Worm (Caenorhabditis elegans) whole organism, L3 larva: ENCODE measurements around the gene Y73B6BL.289.

ENCODE experiments used
- R02D3.7 ChIP-seq: fragments of 150-350 bp; optimal IDR thresholded peaks from 2 replicates; lab custom pipeline; 2014; ENCODE audit warnings: missing biosample characterization, missing genetic modification characterization
- ZK546.5 ChIP-seq: sonication (generic microtip); optimal IDR thresholded peaks from 2 replicates; lab custom pipeline; 2017; ENCODE audit warnings: missing biosample characterization, missing genetic modification characterization
- aly-2 ChIP-seq: fragments of 150-350 bp; optimal IDR thresholded peaks from 2 replicates; lab custom pipeline; 2014; ENCODE audit warnings: missing biosample characterization, missing genetic modification characterization
- ceh-28 ChIP-seq: fragments of 150-350 bp; optimal IDR thresholded peaks from 2 replicates; lab custom pipeline; 2014; ENCODE audit warnings: missing biosample characterization, missing genetic modification reagents, missing genetic modification characterization
- ceh-82 ChIP-seq: fragments of 150-350 bp; optimal IDR thresholded peaks from 2 replicates; lab custom pipeline; 2014; ENCODE audit warnings: missing biosample characterization, missing genetic modification characterization
- daf-12 ChIP-seq: fragments of 150-350 bp; optimal IDR thresholded peaks from 2 replicates; lab custom pipeline; 2014; ENCODE audit warnings: missing biosample characterization, missing genetic modification reagents, missing genetic modification characterization
- egl-27 ChIP-seq: sonication (generic microtip); optimal IDR thresholded peaks from 4 replicates; lab custom pipeline; 2017; ENCODE audit warnings: missing biosample characterization, missing genetic modification reagents, missing genetic modification characterization
- egl-5 ChIP-seq: fragments of 150-350 bp; optimal IDR thresholded peaks from 2 replicates; lab custom pipeline; 2017; ENCODE audit warnings: missing biosample characterization, missing genetic modification reagents, missing genetic modification characterization, inconsistent platforms
- elt-1 ChIP-seq: fragments of 150-350 bp; optimal IDR thresholded peaks from 2 replicates; lab custom pipeline; 2014; ENCODE audit warnings: missing biosample characterization, missing genetic modification characterization
- elt-2 ChIP-seq: sonication (generic microtip); optimal IDR thresholded peaks from 2 replicates; lab custom pipeline; 2016; ENCODE audit warnings: missing genetic modification reagents, mild to moderate bottlenecking, missing genetic modification characterization, missing compliant biosample characterization
- elt-3 ChIP-seq, 3 experiments: fragments of 150-350 bp in 1 of 3; sonication (generic microtip) in 2 of 3; optimal IDR thresholded peaks; 2 replicates in 2 of 3; 4 replicates in 1 of 3; lab custom pipeline; 2014 to 2017; ENCODE audit warnings: missing biosample characterization in 3 of 3, missing genetic modification characterization in 3 of 3
- eor-1 ChIP-seq, 2 experiments: fragments of 150-350 bp; optimal IDR thresholded peaks; 2 replicates each; lab custom pipeline; 2014 to 2018; ENCODE audit warnings: missing biosample characterization in 2 of 2, missing genetic modification characterization in 2 of 2
- fkh-10 ChIP-seq: sonication (generic microtip); optimal IDR thresholded peaks from 2 replicates; lab custom pipeline; 2017; ENCODE audit warnings: missing biosample characterization, missing genetic modification reagents, missing genetic modification characterization
- fkh-2 ChIP-seq: fragments of 150-350 bp; optimal IDR thresholded peaks from 2 replicates; lab custom pipeline; 2014; ENCODE audit warnings: missing biosample characterization, missing genetic modification reagents, missing genetic modification characterization
- fos-1 ChIP-seq: fragments of 150-350 bp; optimal IDR thresholded peaks from 2 replicates; lab custom pipeline; 2014; ENCODE audit warnings: missing biosample characterization, missing genetic modification characterization
- lsy-12 ChIP-seq: sonication (generic microtip); optimal IDR thresholded peaks from 2 replicates; lab custom pipeline; 2016; ENCODE audit warnings: mild to moderate bottlenecking, missing genetic modification characterization, missing compliant biosample characterization
- mdl-1 ChIP-seq: fragments of 150-350 bp; optimal IDR thresholded peaks from 2 replicates; lab custom pipeline; 2014; ENCODE audit warnings: missing biosample characterization, missing genetic modification characterization
- nhr-11 ChIP-seq: fragments of 150-350 bp; optimal IDR thresholded peaks from 2 replicates; lab custom pipeline; 2014; ENCODE audit warnings: missing biosample characterization, missing genetic modification characterization
- nhr-12 ChIP-seq: fragments of 150-350 bp; optimal IDR thresholded peaks from 2 replicates; lab custom pipeline; 2014; ENCODE audit warnings: missing biosample characterization, missing genetic modification characterization
- nhr-23 ChIP-seq: fragments of 150-350 bp; optimal IDR thresholded peaks from 2 replicates; lab custom pipeline; 2014; ENCODE audit warnings: missing biosample characterization, missing genetic modification reagents, missing genetic modification characterization
- nhr-237 ChIP-seq: fragments of 150-350 bp; optimal IDR thresholded peaks from 2 replicates; lab custom pipeline; 2014; ENCODE audit warnings: missing biosample characterization, missing genetic modification characterization
- nhr-25 ChIP-seq: sonication (generic microtip); optimal IDR thresholded peaks from 2 replicates; lab custom pipeline; 2017; ENCODE audit warnings: missing biosample characterization, missing genetic modification characterization
- nhr-28 ChIP-seq: fragments of 150-350 bp; optimal IDR thresholded peaks from 2 replicates; lab custom pipeline; 2014; ENCODE audit warnings: missing biosample characterization, missing genetic modification characterization
- nhr-67 ChIP-seq: fragments of 150-350 bp; optimal IDR thresholded peaks from 2 replicates; lab custom pipeline; 2014; ENCODE audit warnings: missing biosample characterization, missing genetic modification characterization
- nhr-77 ChIP-seq: fragments of 150-350 bp; optimal IDR thresholded peaks from 2 replicates; lab custom pipeline; 2014; ENCODE audit warnings: missing biosample characterization, missing genetic modification characterization
- pqm-1 ChIP-seq: fragments of 150-350 bp; optimal IDR thresholded peaks from 2 replicates; lab custom pipeline; 2017; ENCODE audit warnings: missing biosample characterization, missing genetic modification characterization, inconsistent platforms
- sea-2 ChIP-seq: fragments of 150-350 bp; sonication (generic microtip); optimal IDR thresholded peaks from 4 replicates; lab custom pipeline; 2014; ENCODE audit warnings: missing biosample characterization, missing genetic modification reagents, missing genetic modification characterization
- skn-1 ChIP-seq: fragments of 150-350 bp; optimal IDR thresholded peaks from 2 replicates; lab custom pipeline; 2014; ENCODE audit warnings: missing biosample characterization, missing genetic modification characterization
- snpc-4 ChIP-seq: fragments of 150-350 bp; optimal IDR thresholded peaks from 2 replicates; lab custom pipeline; 2014; ENCODE audit warnings: missing biosample characterization, missing genetic modification characterization
- tbx-2 ChIP-seq: sonication (generic microtip); optimal IDR thresholded peaks from 2 replicates; lab custom pipeline; 2016; ENCODE audit warnings: mild to moderate bottlenecking, missing genetic modification characterization, missing compliant biosample characterization
- unc-39 ChIP-seq: sonication (generic microtip); optimal IDR thresholded peaks from 4 replicates; lab custom pipeline; 2017; ENCODE audit warnings: missing biosample characterization, missing genetic modification characterization
- zag-1 ChIP-seq: fragments of 150-350 bp; optimal IDR thresholded peaks from 2 replicates; lab custom pipeline; 2014; ENCODE audit warnings: missing biosample characterization, missing genetic modification characterization
- ztf-11 ChIP-seq: fragments of 150-350 bp; optimal IDR thresholded peaks from 2 replicates; lab custom pipeline; 2014; ENCODE audit warnings: missing biosample characterization, missing genetic modification characterization
- ztf-4 ChIP-seq: fragments of 150-350 bp; optimal IDR thresholded peaks from 2 replicates; lab custom pipeline; 2014; ENCODE audit warnings: missing biosample characterization, missing genetic modification characterization

The Y73B6BL.289 gene

ce11 chrIV:6363604-6364003 lies 16.3 kb downstream of the Y73B6BL.289 start:
- no peak for TF ChIP-seq fkh-2 (tag; lab: Kevin White, UChicago)
- no peak for TF ChIP-seq tbx-2 (tag; lab: Kevin White, UChicago)
- TF ChIP-seq daf-12 (tag; lab: Kevin White, UChicago) = no peak
- no peak for TF ChIP-seq zag-1 (tag; lab: Kevin White, UChicago)
- no peak for TF ChIP-seq pqm-1 (tag; lab: Kevin White, UChicago)
- TF ChIP-seq elt-1 = no peak
- no peak for TF ChIP-seq nhr-11 (tag; lab: Kevin White, UChicago)
- no peak for TF ChIP-seq lsy-12 (tag; lab: Kevin White, UChicago)
- TF ChIP-seq aly-2 (tag; lab: Kevin White, UChicago) = no peak
- TF ChIP-seq nhr-77 (tag; lab: Kevin White, UChicago) = no peak
- TF ChIP-seq, all 47 proteins: peak for 0

- no peak for TF ChIP-seq R02D3.7 (tag; lab: Kevin White, UChicago)
Measured at ce11 chrIV:6365045-6365444, 17.7 kb downstream of the Y73B6BL.289 start, which contains the start of gene Y73B6BL.270. Gene Y73B6BL.270, plus strand, starts transcription at chrIV:6365345.

- TF ChIP-seq nhr-12 = no peak
Measured at ce11 chrIV:6366032-6366431, 18.7 kb downstream of the Y73B6BL.289 start.

- TF ChIP-seq nhr-23 (peak; percentile 14), ztf-4 (tag; lab: Kevin White, UChicago) (no peak)
- TF ChIP-seq, all 47 proteins: peak for 1
Measured at ce11 chrIV:6369489-6369888, 22.2 kb downstream of the Y73B6BL.289 start.

- no peak for TF ChIP-seq nhr-12
- no peak for TF ChIP-seq sea-2 (GFP tag; lab: Kevin White, UChicago)
- TF ChIP-seq eor-1 (tag; optimal IDR thresholded peaks at IDR 0.05; lab: Kevin White, UChicago) = no peak
- no peak for TF ChIP-seq ztf-11 (tag; lab: Kevin White, UChicago)
- TF ChIP-seq egl-5 = no peak
- no peak for TF ChIP-seq nhr-77 (tag; lab: Kevin White, UChicago)
- no peak for TF ChIP-seq R02D3.7 (tag; lab: Kevin White, UChicago)
- TF ChIP-seq snpc-4 = no peak
- TF ChIP-seq fkh-10 = no peak
Measured at ce11 chrIV:6372267-6372666, 25.0 kb downstream of the Y73B6BL.289 start.

ce11 chrIV:6372993-6373392 lies 25.7 kb downstream of the Y73B6BL.289 start, which contains the start of gene smg-3:
Gene smg-3, minus strand, starts transcription at chrIV:6373093.
- TF ChIP-seq ZK546.5 (tag; lab: Kevin White, UChicago) = no peak
- TF ChIP-seq nhr-23 = no peak
- TF ChIP-seq ceh-28 = no peak
- no peak for TF ChIP-seq nhr-28
- TF ChIP-seq egl-27 (tag; lab: Kevin White, UChicago) = no peak
- no peak for TF ChIP-seq aly-2 (tag; lab: Kevin White, UChicago)
- TF ChIP-seq ceh-82 = no peak

ce11 chrIV:6373721-6374120 lies 26.4 kb downstream of the Y73B6BL.289 start:
- TF ChIP-seq nhr-11 (tag; lab: Kevin White, UChicago) (no peak), ztf-11 (tag; lab: Kevin White, UChicago) (no peak), nhr-12 (no peak), nhr-67 (tag; lab: Kevin White, UChicago) (no peak), skn-1 (tag; lab: Kevin White, UChicago) (no peak), fos-1 (tag; lab: Kevin White, UChicago) (no peak), snpc-4 (no peak), elt-3 (tag; optimal IDR thresholded peaks at IDR 0.05; lab: Kevin White, UChicago) (no peak), nhr-25 (tag; lab: Kevin White, UChicago) (no peak), zag-1 (tag; lab: Kevin White, UChicago) (no peak), elt-2 (tag; lab: Kevin White, UChicago) (no peak), nhr-237 (tag; lab: Kevin White, UChicago) (no peak), mdl-1 (no peak), egl-27 (tag; lab: Kevin White, UChicago) (no peak), unc-39 (tag; lab: Kevin White, UChicago) (no peak), fkh-10 (no peak), egl-5 (no peak), daf-12 (tag; lab: Kevin White, UChicago) (no peak), ztf-4 (tag; lab: Kevin White, UChicago) (no peak)
- TF ChIP-seq, all 47 proteins: peak for 0
